Fruit fly (Drosophila melanogaster) whole organism, embryonic: ENCODE measurements around the gene CG1231.
A peak's percentile ranks its signal among the peaks of the same experiment; 100 is the strongest.

ENCODE experiments used
- ATbp ChIP-seq: fragments of 200-800 bp; sonication (Bioruptor generic); optimal IDR thresholded peaks from 2 replicates; lab custom pipeline; 2017; ENCODE audit warnings: missing biosample characterization, mild to moderate bottlenecking, missing genetic modification characterization, missing genetic modification reagents
- Asciz ChIP-seq: fragments of 200-800 bp; sonication (Bioruptor generic); optimal IDR thresholded peaks from 2 replicates; lab custom pipeline; 2017; ENCODE audit warnings: missing biosample characterization, mild to moderate bottlenecking, missing genetic modification characterization, missing genetic modification reagents
- Awh ChIP-seq: fragments of 200-800 bp; sonication (Bioruptor generic); IDR thresholded peaks from 2 replicates; pipeline ENCODE4, ENCODE4 v1.3.6; 2022; ENCODE audit warnings: missing biosample characterization, missing genetic modification characterization
- Bgb ChIP-seq: fragments of 200-800 bp; sonication (Bioruptor generic); IDR thresholded peaks from 2 replicates; pipeline ENCODE4 v1.3.6; 2022; ENCODE audit warnings: missing biosample characterization, missing genetic modification characterization; ENCODE audit not compliant: partially characterized antibody
- CG10565 ChIP-seq: fragments of 200-800 bp; sonication (Bioruptor generic); optimal IDR thresholded peaks from 3 replicates; lab custom pipeline; 2016; ENCODE audit warnings: missing biosample characterization, mild to moderate bottlenecking, missing genetic modification characterization
- CG11093 ChIP-seq: fragments of 200-800 bp; sonication (Bioruptor generic); IDR thresholded peaks from 3 replicates; pipeline ENCODE4 v1.3.6; 2022; ENCODE audit warnings: missing biosample characterization, missing genetic modification characterization
- CG11398 ChIP-seq: fragments of 200-800 bp; sonication (Bioruptor generic); optimal IDR thresholded peaks from 2 replicates; lab custom pipeline; 2016; ENCODE audit warnings: missing biosample characterization, missing genetic modification characterization
- CG11560 ChIP-seq: fragments of 200-800 bp; sonication (Bioruptor generic); IDR thresholded peaks from 3 replicates; pipeline ENCODE4 v1.3.6; 2022; ENCODE audit warnings: missing biosample characterization, missing genetic modification characterization
- CG11723 ChIP-seq: fragments of 200-800 bp; sonication (Bioruptor generic); optimal IDR thresholded peaks from 2 replicates; lab custom pipeline; 2017; ENCODE audit warnings: missing biosample characterization, mild to moderate bottlenecking, missing genetic modification characterization
- CG14860 ChIP-seq: fragments of 200-800 bp; sonication (Bioruptor generic); IDR thresholded peaks from 3 replicates; pipeline ENCODE4 v1.3.6; 2022; ENCODE audit warnings: missing biosample characterization, missing genetic modification characterization; ENCODE audit not compliant: partially characterized antibody
- CG15011 ChIP-seq: fragments of 200-800 bp; sonication (Bioruptor generic); optimal IDR thresholded peaks from 3 replicates; lab custom pipeline; 2018; ENCODE audit warnings: missing biosample characterization, mild to moderate bottlenecking, missing genetic modification characterization
- CG15601 ChIP-seq: fragments of 200-800 bp; sonication (Bioruptor generic); optimal IDR thresholded peaks from 3 replicates; lab custom pipeline; 2019; ENCODE audit warnings: missing biosample characterization, mild to moderate bottlenecking, missing genetic modification characterization, moderate library complexity
- CG30020 ChIP-seq: fragments of 200-800 bp; optimal IDR thresholded peaks from 2 replicates; lab custom pipeline; 2019; ENCODE audit warnings: missing biosample characterization, mild to moderate bottlenecking, missing genetic modification characterization, moderate library complexity
- CG30431 ChIP-seq: fragments of 200-800 bp; sonication (Bioruptor generic); optimal IDR thresholded peaks from 2 replicates; lab custom pipeline; 2017; ENCODE audit warnings: missing biosample characterization, missing genetic modification characterization
- CG3065 ChIP-seq: fragments of 200-800 bp; sonication (Bioruptor generic); optimal IDR thresholded peaks from 2 replicates; lab custom pipeline; 2016; ENCODE audit warnings: missing biosample characterization, missing genetic modification characterization
- CG3163 ChIP-seq: fragments of 200-800 bp; sonication (Bioruptor generic); optimal IDR thresholded peaks from 3 replicates; lab custom pipeline; 2016; ENCODE audit warnings: missing biosample characterization, missing genetic modification characterization
- CG6854 ChIP-seq: fragments of 200-800 bp; sonication (Bioruptor generic); optimal IDR thresholded peaks from 3 replicates; lab custom pipeline; 2017; ENCODE audit warnings: missing biosample characterization, mild to moderate bottlenecking, missing genetic modification characterization
- CG7372 ChIP-seq: fragments of 200-800 bp; sonication (Bioruptor generic); IDR thresholded peaks from 2 replicates; pipeline ENCODE4 v1.3.6; 2022; ENCODE audit warnings: missing biosample characterization, missing genetic modification characterization
- CG8359 ChIP-seq: fragments of 200-800 bp; sonication (Bioruptor generic); optimal IDR thresholded peaks from 2 replicates; lab custom pipeline; 2017; ENCODE audit warnings: missing biosample characterization, mild to moderate bottlenecking, missing genetic modification characterization, borderline replicate concordance
- CG9727 ChIP-seq: fragments of 200-800 bp; sonication (Bioruptor generic); optimal IDR thresholded peaks from 3 replicates; lab custom pipeline; 2017; ENCODE audit warnings: missing biosample characterization, mild to moderate bottlenecking, missing genetic modification characterization
- CG9797 ChIP-seq: fragments of 200-800 bp; sonication (Bioruptor generic); optimal IDR thresholded peaks from 3 replicates; lab custom pipeline; 2018; ENCODE audit warnings: missing biosample characterization, mild to moderate bottlenecking, missing genetic modification characterization
- CG9817 ChIP-seq: fragments of 200-800 bp; sonication (Bioruptor generic); optimal IDR thresholded peaks from 2 replicates; lab custom pipeline; 2018; ENCODE audit warnings: missing biosample characterization, mild to moderate bottlenecking, missing genetic modification characterization, moderate library complexity
- Camta ChIP-seq: fragments of 200-800 bp; sonication (Bioruptor generic); optimal IDR thresholded peaks from 2 replicates; lab custom pipeline; 2016; ENCODE audit warnings: missing biosample characterization, missing genetic modification characterization
- D ChIP-seq, 2 experiments: fragments of 200-800 bp in 1 of 2; fragments of >200 bp in 1 of 2; sonication (Bioruptor generic) in 1 of 2; optimal IDR thresholded peaks; 2 replicates in 1 of 2; 3 replicates in 1 of 2; lab custom pipeline; 2017; ENCODE audit warnings: mild to moderate bottlenecking in 1 of 2, missing biosample characterization in 1 of 2, missing genetic modification characterization in 1 of 2, missing genetic modification reagents in 1 of 2
- Dll ChIP-seq: fragments of 200-800 bp; sonication (Bioruptor generic); IDR thresholded peaks from 4 replicates; pipeline ENCODE4 v1.3.6; 2022; ENCODE audit warnings: missing biosample characterization, missing genetic modification characterization; ENCODE audit not compliant: partially characterized antibody
- Ets65A ChIP-seq: fragments of 200-800 bp; sonication (Bioruptor generic); peaks from one replicate; lab custom pipeline; 2016; ENCODE audit warnings: missing biosample characterization, missing genetic modification characterization
- GATAe ChIP-seq: fragments of 200-800 bp; sonication (Bioruptor generic); conservative IDR thresholded peaks from 2 replicates; pipeline ENCODE4 v1.3.6; 2022; ENCODE audit warnings: missing biosample characterization, missing genetic modification characterization
- Lhr ChIP-seq: fragments of 200-800 bp; sonication (Bioruptor generic); optimal IDR thresholded peaks from 3 replicates; lab custom pipeline; 2017; ENCODE audit warnings: mild to moderate bottlenecking, missing biosample characterization, missing genetic modification reagents, missing genetic modification characterization
- Lim3 ChIP-seq: fragments of 200-800 bp; sonication (Bioruptor generic); IDR thresholded peaks from 2 replicates; pipeline ENCODE4 v1.3.6; 2022; ENCODE audit warnings: missing biosample characterization, missing genetic modification characterization
- MBD-R2 ChIP-seq: fragments of 200-800 bp; sonication (Bioruptor generic); IDR thresholded peaks from 2 replicates; pipeline ENCODE4 v1.3.6; 2022; ENCODE audit warnings: missing biosample characterization, missing genetic modification characterization
- Sin3A ChIP-seq: fragments of >200 bp; optimal IDR thresholded peaks from 2 replicates; lab custom pipeline; 2018
- Stat92E ChIP-seq, 3 experiments: fragments of >200 bp in 2 of 3; fragments of 200-800 bp in 1 of 3; sonication (Bioruptor generic) in 1 of 3; optimal IDR thresholded peaks; 2 replicates each; lab custom pipeline; 2017 to 2019; ENCODE audit warnings: missing biosample characterization in 3 of 3, missing genetic modification characterization in 3 of 3, mild to moderate bottlenecking in 1 of 3, moderate library complexity in 1 of 3
- Xrp1 ChIP-seq: fragments of 200-800 bp; sonication (Bioruptor generic); IDR thresholded peaks from 2 replicates; pipeline ENCODE4 v1.3.6; 2022; ENCODE audit warnings: missing biosample characterization, missing genetic modification characterization
- ab ChIP-seq: fragments of 200-800 bp; sonication (Bioruptor generic); optimal IDR thresholded peaks from 2 replicates; lab custom pipeline; 2016; ENCODE audit warnings: missing biosample characterization, missing genetic modification characterization
- cwo ChIP-seq: fragments of 200-800 bp; sonication (Bioruptor generic); optimal IDR thresholded peaks from 3 replicates; lab custom pipeline; 2017; ENCODE audit warnings: missing biosample characterization, missing genetic modification characterization, mild to moderate bottlenecking, moderate library complexity, missing genetic modification reagents
- ems ChIP-seq: fragments of 200-800 bp; sonication (Bioruptor generic); optimal IDR thresholded peaks from 3 replicates; lab custom pipeline; 2016; ENCODE audit warnings: missing biosample characterization, missing genetic modification characterization
- fd102C ChIP-seq: fragments of 200-800 bp; sonication (Bioruptor generic); optimal IDR thresholded peaks from 2 replicates; lab custom pipeline; 2018; ENCODE audit warnings: missing biosample characterization, mild to moderate bottlenecking, missing genetic modification characterization, moderate library complexity
- kay ChIP-seq: fragments of 200-800 bp; sonication (Bioruptor generic); optimal IDR thresholded peaks from 2 replicates; lab custom pipeline; 2016; ENCODE audit warnings: missing biosample characterization, missing genetic modification characterization
- kni ChIP-seq: fragments of 200-800 bp; sonication (Bioruptor generic); optimal IDR thresholded peaks from 3 replicates; lab custom pipeline; 2017; ENCODE audit warnings: mild to moderate bottlenecking, missing biosample characterization, missing genetic modification reagents, missing genetic modification characterization
- maf-S ChIP-seq: fragments of 200-800 bp; sonication (Bioruptor generic); optimal IDR thresholded peaks from 2 replicates; lab custom pipeline; 2016; ENCODE audit warnings: missing biosample characterization, missing genetic modification characterization
- mld ChIP-seq: fragments of 200-800 bp; sonication (Bioruptor generic); IDR thresholded peaks from 3 replicates; pipeline ENCODE4 v1.3.6; 2022; ENCODE audit warnings: missing biosample characterization, missing genetic modification characterization; ENCODE audit not compliant: partially characterized antibody
- nerfin-2 ChIP-seq: fragments of 200-800 bp; sonication (Bioruptor generic); IDR thresholded peaks from 2 replicates; pipeline ENCODE4 v1.3.6; 2022; ENCODE audit warnings: missing biosample characterization, missing genetic modification characterization; ENCODE audit not compliant: partially characterized antibody
- nmo ChIP-seq: fragments of 200-800 bp; sonication (Bioruptor generic); optimal IDR thresholded peaks from 2 replicates; lab custom pipeline; 2018; ENCODE audit warnings: missing biosample characterization, mild to moderate bottlenecking, missing genetic modification characterization, moderate library complexity
- pho ChIP-seq: fragments of 200-800 bp; sonication (Bioruptor generic); optimal IDR thresholded peaks from 2 replicates; lab custom pipeline; 2016; ENCODE audit warnings: missing biosample characterization, missing genetic modification characterization
- pnt ChIP-seq: fragments of 200-800 bp; sonication (Bioruptor generic); optimal IDR thresholded peaks from 3 replicates; lab custom pipeline; 2016; ENCODE audit warnings: missing biosample characterization, missing genetic modification characterization
- pzg ChIP-seq: fragments of 200-800 bp; sonication (Bioruptor generic); optimal IDR thresholded peaks from 3 replicates; lab custom pipeline; 2018; ENCODE audit warnings: missing biosample characterization, mild to moderate bottlenecking, missing genetic modification characterization, moderate library complexity
- sc ChIP-seq, 3 experiments: fragments of >200 bp in 2 of 3; fragments of 200-800 bp in 1 of 3; sonication (Bioruptor generic) in 1 of 3; optimal IDR thresholded peaks; 2 replicates in 2 of 3; 3 replicates in 1 of 3; lab custom pipeline; 2017; ENCODE audit warnings: mild to moderate bottlenecking in 1 of 3, missing biosample characterization in 1 of 3, missing genetic modification characterization in 1 of 3, missing genetic modification reagents in 1 of 3
- sug ChIP-seq: fragments of 200-800 bp; optimal IDR thresholded peaks from 2 replicates; lab custom pipeline; 2019; ENCODE audit warnings: missing biosample characterization, mild to moderate bottlenecking, missing genetic modification characterization, moderate library complexity
- tna ChIP-seq: fragments of 200-800 bp; sonication (Bioruptor generic); IDR thresholded peaks from 2 replicates; pipeline ENCODE4 v1.3.6; 2022; ENCODE audit warnings: missing biosample characterization, missing genetic modification characterization; ENCODE audit not compliant: partially characterized antibody
- ttk ChIP-seq: fragments of 200-800 bp; sonication (Bioruptor generic); IDR thresholded peaks from 2 replicates; pipeline ENCODE4 v2.1.2; 2022; ENCODE audit warnings: missing biosample characterization, missing genetic modification characterization

The CG1231 gene

DNA sequence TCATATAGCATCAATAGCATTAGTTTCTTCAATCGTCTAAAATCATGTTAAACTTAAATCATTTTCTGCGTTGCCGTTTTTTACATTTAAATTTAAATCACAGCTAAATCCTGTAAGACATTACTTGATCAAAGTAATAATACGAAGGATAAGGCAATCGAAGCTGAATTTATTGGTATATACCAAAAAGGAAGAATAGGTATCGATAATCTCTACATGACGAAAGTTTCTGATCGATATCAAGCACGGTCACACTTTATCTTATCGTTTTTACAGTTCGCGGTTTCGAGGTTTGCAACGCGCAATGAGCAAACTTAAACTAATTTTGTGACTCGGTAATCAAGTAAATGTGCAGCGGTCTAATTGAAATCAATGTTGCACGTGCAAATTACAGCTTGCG, 28.4 kb upstream of the CG1231 start, which contains the start of the genes Atac3 and Ptpmeg (continued):
- TF ChIP-seq CG9797 (GFP tag; lab: Kevin White, UChicago) = peak; percentile 79
- TF ChIP-seq sug (tag; lab: Kevin White, UChicago) = peak; percentile 0
- peak; percentile 75 for TF ChIP-seq Dll (GFP tag; lab: Robert Waterston, UW)
- no peak for TF ChIP-seq MBD-R2 (GFP tag; lab: Robert Waterston, UW)
- no peak for TF ChIP-seq ATbp (GFP tag; lab: Kevin White, UChicago)
- TF ChIP-seq CG11560 = no peak
- TF ChIP-seq CG11723 (GFP tag; lab: Kevin White, UChicago) = no peak
- no peak for TF ChIP-seq GATAe (GFP tag; lab: Robert Waterston, UW)
- no peak for TF ChIP-seq Asciz (GFP tag; lab: Kevin White, UChicago)
- no peak for TF ChIP-seq CG6854
- no peak for TF ChIP-seq maf-S (GFP tag; lab: Kevin White, UChicago)
- TF ChIP-seq CG3163 (GFP tag; lab: Kevin White, UChicago) = no peak
- TF ChIP-seq ttk (GFP tag; lab: Robert Waterston, UW) = no peak
- no peak for TF ChIP-seq Camta
- no peak for TF ChIP-seq CG3065 (GFP tag; lab: Kevin White, UChicago)
- peak; percentile 58 for TF ChIP-seq Lhr
- no peak for TF ChIP-seq fd102C (GFP tag; lab: Kevin White, UChicago)
- TF ChIP-seq kni = no peak
- TF ChIP-seq nerfin-2 (GFP tag; lab: Robert Waterston, UW) = no peak
- TF ChIP-seq CG7372 = no peak
- no peak for TF ChIP-seq CG30431 (GFP tag; lab: Kevin White, UChicago)
- TF ChIP-seq nmo (GFP tag; lab: Kevin White, UChicago) = peak; percentile 52
- no peak for TF ChIP-seq CG9727 (GFP tag; lab: Kevin White, UChicago)
- no peak for TF ChIP-seq Sin3A
- TF ChIP-seq CG15601 (tag; lab: Kevin White, UChicago) = peak; percentile 10
- TF ChIP-seq CG11398 (GFP tag; lab: Kevin White, UChicago) = no peak
- no peak for TF ChIP-seq ab
- TF ChIP-seq kay = no peak
- no peak for TF ChIP-seq Awh (GFP tag; lab: Robert Waterston, UW)
- peak; percentile 23 for TF ChIP-seq CG30020 (tag; lab: Kevin White, UChicago)
- no peak for TF ChIP-seq cwo
- TF ChIP-seq ems = no peak
- TF ChIP-seq CG8359 (GFP tag; lab: Kevin White, UChicago) = no peak
- peak; percentile 71 for TF ChIP-seq pzg (GFP tag; lab: Kevin White, UChicago)
- no peak for TF ChIP-seq pnt (GFP tag; lab: Kevin White, UChicago)
- TF ChIP-seq CG14860 (GFP tag; lab: Robert Waterston, UW) = peak; percentile 54; the same call in 2 of the 3 replicates
- peak; percentile 18; the same call in 1 of the 2 replicates for TF ChIP-seq Bgb (GFP tag; lab: Robert Waterston, UW)
- no peak for TF ChIP-seq CG11093 (GFP tag; lab: Robert Waterston, UW)
- TF ChIP-seq pho = no peak
- TF ChIP-seq Ets65A (GFP tag; lab: Kevin White, UChicago) = no peak
- TF ChIP-seq D (optimal IDR thresholded peaks at IDR 0.05; lab: Kevin White, UChicago) = no peak
- TF ChIP-seq D (GFP tag; optimal IDR thresholded peaks at IDR 0.05; lab: Kevin White, UChicago) = no peak
- no peak for TF ChIP-seq mld (GFP tag; lab: Robert Waterston, UW)
- no peak for TF ChIP-seq CG9817
- no peak for TF ChIP-seq Xrp1 (GFP tag; lab: Robert Waterston, UW)
- peak in 1 of 3 experiments; percentile 9 for TF ChIP-seq Stat92E (GFP tag; optimal IDR thresholded peaks at IDR 0.05; lab: Kevin White, UChicago)
- TF ChIP-seq Lim3 (GFP tag; lab: Robert Waterston, UW) = no peak
- no peak for TF ChIP-seq tna (GFP tag; lab: Robert Waterston, UW)
- TF ChIP-seq sc (optimal IDR thresholded peaks at IDR 0.05; lab: Kevin White, UChicago) = no peak
- TF ChIP-seq sc (GFP tag; optimal IDR thresholded peaks at IDR 0.05; lab: Kevin White, UChicago) = no peak
- no peak for TF ChIP-seq CG15011
- TF ChIP-seq CG10565 (GFP tag; lab: Kevin White, UChicago) = no peak
